Fruit fly (Drosophila melanogaster): ENCODE results near the gene CG15580.

CG15580 gene

DNA sequence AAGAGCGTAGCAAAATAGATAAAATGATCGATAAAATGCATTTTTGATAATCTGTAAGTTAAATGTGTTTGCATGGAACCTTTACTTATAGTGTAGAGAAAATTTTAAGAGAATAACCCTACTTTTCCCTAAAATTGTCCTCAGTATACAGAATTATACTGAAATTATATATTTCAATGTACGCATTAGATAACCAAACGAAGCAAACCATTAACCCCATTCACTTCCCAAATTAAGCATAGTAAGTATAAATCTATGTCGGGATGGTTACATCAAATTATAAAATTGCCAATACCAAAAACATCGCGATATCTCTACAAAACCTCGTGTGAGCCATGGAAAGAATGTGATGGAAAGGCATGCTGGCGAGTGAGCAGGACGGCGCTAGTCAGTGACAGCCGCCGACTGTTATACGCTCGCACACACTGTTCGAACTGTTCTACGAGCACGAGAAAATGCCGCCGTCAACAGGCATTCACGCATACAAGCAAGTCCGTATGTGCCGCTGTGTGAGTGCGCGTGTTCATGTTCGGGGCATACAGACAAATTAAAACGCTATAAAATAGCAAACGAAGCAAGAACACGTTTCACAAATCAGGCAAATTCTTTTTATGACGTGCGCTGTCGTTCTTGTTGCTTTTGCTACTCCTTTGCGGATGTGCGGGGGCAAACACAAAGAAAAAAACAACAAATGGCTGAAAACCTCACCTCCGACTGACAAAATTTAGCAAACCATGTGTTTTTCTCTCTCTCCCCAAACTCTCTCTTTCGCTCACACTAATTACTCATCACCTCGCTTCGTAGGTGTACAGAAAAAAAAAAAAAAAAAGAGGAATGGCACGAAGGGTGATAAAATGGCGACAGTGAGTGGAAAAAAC lies 50.0 kb downstream of the CG15580 start (continued):
- TF ChIP-seq CG1832 (GFP tag; optimal IDR thresholded peaks at IDR 0.05) (peak; percentile 74), sd (tag; optimal IDR thresholded peaks at IDR 0.05) (peak; percentile 98), fu2 (GFP tag; optimal IDR thresholded peaks at IDR 0.05) (no peak), scrt (GFP tag; optimal IDR thresholded peaks at IDR 0.05) (peak; percentile 85), Drgx (GFP tag; IDR thresholded peaks at IDR 0.05) (no peak), kay (GFP tag; optimal IDR thresholded peaks at IDR 0.05) (peak; percentile 39), oc (tag; optimal IDR thresholded peaks at IDR 0.05) (no peak), sqz (GFP tag; optimal IDR thresholded peaks at IDR 0.05) (peak; percentile 94), exex (tag; optimal IDR thresholded peaks at IDR 0.05) (peak; percentile 57), Dbx (GFP tag; IDR thresholded peaks at IDR 0.05) (0 out of 3 replicates have a peak, but pooled peaks have one; percentile 40), Meics (GFP tag; optimal IDR thresholded peaks at IDR 0.05) (peak; percentile 4), CG8478 (optimal IDR thresholded peaks at IDR 0.05) (peak; percentile 54), YL-1 (GFP tag; optimal IDR thresholded peaks at IDR 0.05) (peak; percentile 76), bbx (GFP tag; IDR thresholded peaks at IDR 0.05; ENCODE audit: partially characterized antibody) (peak; percentile 40; the same call in 1 of the 2 replicates), CG18599 (GFP tag; optimal IDR thresholded peaks at IDR 0.05) (peak; percentile 59), bigmax (GFP tag; optimal IDR thresholded peaks at IDR 0.05) (peak; percentile 74), CG8290 (GFP tag; optimal IDR thresholded peaks at IDR 0.05) (no peak), CG8290 (tag; optimal IDR thresholded peaks at IDR 0.05) (peak in 1 of 2 experiments; percentile 73), nerfin-1 (tag; optimal IDR thresholded peaks at IDR 0.05) (peak; percentile 78), amos (GFP tag; IDR thresholded peaks at IDR 0.05; ENCODE audit: partially characterized antibody) (peak; percentile 26; the same call in 1 of the 2 replicates), MTF-1 (GFP tag; optimal IDR thresholded peaks at IDR 0.05; ENCODE audit: borderline replicate concordance) (peak; percentile 33), Trl (optimal IDR thresholded peaks at IDR 0.05) (peak; percentile 63 to 80), Trl (GFP tag; optimal IDR thresholded peaks at IDR 0.05) (no peak), Oli (tag; optimal IDR thresholded peaks at IDR 0.05) (no peak), CG7357 (GFP tag; IDR thresholded peaks at IDR 0.05) (no peak), cad (GFP tag; optimal IDR thresholded peaks at IDR 0.05) (peak; percentile 7), Pdp1 (GFP tag; optimal IDR thresholded peaks at IDR 0.05) (peak in 1 of 2 experiments; percentile 69), sob (GFP tag; IDR thresholded peaks at IDR 0.05) (peak; percentile 51; the same call in 1 of the 2 replicates), CG17359 (tag; optimal IDR thresholded peaks at IDR 0.05) (peak; percentile 65), Doc3 (GFP tag; IDR thresholded peaks at IDR 0.05; ENCODE audit: partially characterized antibody) (no peak), hkb (optimal IDR thresholded peaks at IDR 0.05) (no peak), hkb (GFP tag; IDR thresholded peaks at IDR 0.05) (no peak), unc-4 (GFP tag; IDR thresholded peaks at IDR 0.05; ENCODE audit: partially characterized antibody) (peak; percentile 39; the same call in 1 of the 2 replicates), Nf-YC (tag; optimal IDR thresholded peaks at IDR 0.05) (peak; percentile 40), wdn (GFP tag; IDR thresholded peaks at IDR 0.05) (no peak), CG17361 (GFP tag; IDR thresholded peaks at IDR 0.05) (peak; percentile 40; the same call in 1 of the 3 replicates), HmgZ (tag; optimal IDR thresholded peaks at IDR 0.05) (peak; percentile 81), pzg (GFP tag; optimal IDR thresholded peaks at IDR 0.05) (peak; percentile 22), CG31441 (GFP tag; IDR thresholded peaks at IDR 0.05) (no peak), lbe (GFP tag; optimal IDR thresholded peaks at IDR 0.05) (peak; percentile 50), gro (GFP tag; optimal IDR thresholded peaks at IDR 0.05) (peak; percentile 73), CG13894 (tag; optimal IDR thresholded peaks at IDR 0.05) (peak; percentile 83), Stat92E (GFP tag; optimal IDR thresholded peaks at IDR 0.05) (peak in 1 of 3 experiments; percentile 3), BEAF-32 (GFP tag; optimal IDR thresholded peaks at IDR 0.05) (peak; percentile 49), maf-S (GFP tag; optimal IDR thresholded peaks at IDR 0.05) (peak; percentile 35), salm (tag; optimal IDR thresholded peaks at IDR 0.05) (no peak), ci (GFP tag; IDR thresholded peaks at IDR 0.05) (peak; percentile 54; the same call in 1 of the 3 replicates), hbn (GFP tag; IDR thresholded peaks at IDR 0.05; ENCODE audit: partially characterized antibody) (peak; percentile 19; the same call in 1 of the 2 replicates)

Data from whole organism, embryonic.